Fruit fly (Drosophila melanogaster) ovary, adult (tissue): Measurements from ENCODE around the gene tnc.

Source experiments
- CG17801 ChIP-seq: fragments of 200-800 bp; optimal IDR thresholded peaks from 2 replicates; lab custom pipeline; 2019; ENCODE audit warnings: missing biosample characterization, mild to moderate bottlenecking, missing genetic modification characterization, moderate library complexity; ENCODE audit not compliant: partially characterized antibody

The tnc gene

DNA sequence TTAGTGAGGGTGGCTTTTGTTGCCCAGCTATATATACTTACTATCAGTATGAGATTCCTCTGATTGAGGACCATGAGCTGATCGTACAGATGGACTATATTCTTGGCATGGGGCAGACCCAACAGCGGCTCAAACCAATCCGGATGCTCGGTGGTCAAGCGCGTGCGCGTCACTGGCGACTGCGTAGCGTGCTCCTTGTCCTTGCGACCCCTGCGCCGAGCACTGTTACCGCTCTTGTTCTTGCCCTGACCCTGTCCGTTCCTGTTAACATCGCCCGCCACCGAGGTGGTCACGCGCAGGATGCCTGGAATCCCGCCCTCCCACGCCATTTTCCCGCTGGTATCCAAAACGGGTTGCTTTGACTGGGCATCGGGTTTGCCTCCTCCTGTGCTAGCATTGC is 48.5 kb downstream of the tnc start:
- TF ChIP-seq CG17801 (GFP tag; lab: Kevin White, UChicago): no peak

DNA sequence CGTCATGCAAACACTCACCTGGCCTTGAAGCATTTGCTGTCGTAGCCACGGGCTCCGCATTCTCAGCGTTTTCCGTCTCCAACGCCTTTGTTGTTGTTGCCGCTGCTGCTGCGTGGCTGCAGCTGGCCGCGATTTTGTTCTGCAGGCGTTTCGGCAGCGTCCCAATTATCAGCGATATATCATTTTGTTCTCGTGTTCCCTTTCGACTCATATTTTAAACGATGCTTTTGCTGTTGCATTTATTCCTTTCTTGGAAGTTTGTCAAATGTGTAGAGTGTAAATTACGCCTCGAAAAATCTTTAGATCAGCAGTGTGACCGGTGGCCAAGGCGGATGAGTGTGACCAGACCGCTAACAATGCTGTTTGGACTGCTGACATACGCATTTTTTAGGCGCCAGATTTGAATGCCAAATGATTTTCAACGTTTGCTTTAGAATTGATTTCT is 49.0 kb downstream of the tnc start, which contains the start of gene Smg6:
TSS of gene Smg6 (minus strand) at position 324 of the 445 bp plus-strand sequence.
- peak; percentile 35 for TF ChIP-seq CG17801 (GFP tag; lab: Kevin White, UChicago)

DNA sequence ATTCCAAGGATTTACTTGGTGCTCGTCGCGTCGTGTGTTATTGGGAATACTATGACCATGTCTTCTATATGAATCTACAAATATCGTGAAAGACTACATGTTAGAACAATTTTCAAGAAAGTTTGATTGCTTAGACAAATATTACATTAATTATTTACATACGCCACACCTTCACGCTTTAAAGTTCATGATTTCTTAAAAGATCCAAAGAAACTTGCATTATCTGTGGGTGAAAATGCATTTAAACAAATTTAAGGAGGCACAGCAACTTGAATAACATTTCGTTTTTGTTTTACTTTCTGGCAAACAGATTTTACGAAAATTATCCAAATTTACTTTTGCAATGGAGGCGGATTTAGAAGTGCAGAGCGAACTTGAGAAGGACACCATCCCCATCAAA is 52.5 kb downstream of the tnc start, which contains the start of gene CG31115:
TSS of gene CG31115 (plus strand) at position 301 of the 400 bp plus-strand sequence.
- TF ChIP-seq CG17801 (GFP tag; lab: Kevin White, UChicago): no peak

DNA sequence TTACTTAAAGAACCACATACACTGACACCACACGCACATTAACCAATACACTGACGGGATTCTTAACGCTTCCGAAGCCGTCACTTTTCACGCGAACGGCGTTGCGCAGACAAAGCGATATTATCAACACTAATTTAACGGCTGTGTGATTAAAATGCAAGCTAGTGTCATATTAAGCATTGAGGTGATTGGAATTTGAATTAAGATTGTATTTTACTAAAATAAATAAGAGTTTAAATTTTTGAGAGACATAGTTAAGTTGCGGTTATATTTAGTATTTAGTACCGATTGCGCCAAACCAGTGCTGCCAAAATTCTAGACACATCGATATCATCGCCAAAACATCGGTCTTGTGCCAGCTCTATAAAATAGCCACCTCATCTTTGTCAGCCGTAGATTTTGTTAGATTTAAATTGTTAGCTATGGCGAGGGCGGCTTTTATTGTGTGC is 54.9 kb downstream of the tnc start, which contains the start of the genes Ythdf and bai:
TSS of gene Ythdf (minus strand) at position 222 of the 449 bp plus-strand sequence.
TSS of gene bai (plus strand) at position 347 of the 449 bp plus-strand sequence.
- peak; percentile 15 for TF ChIP-seq CG17801 (GFP tag; lab: Kevin White, UChicago)

DNA sequence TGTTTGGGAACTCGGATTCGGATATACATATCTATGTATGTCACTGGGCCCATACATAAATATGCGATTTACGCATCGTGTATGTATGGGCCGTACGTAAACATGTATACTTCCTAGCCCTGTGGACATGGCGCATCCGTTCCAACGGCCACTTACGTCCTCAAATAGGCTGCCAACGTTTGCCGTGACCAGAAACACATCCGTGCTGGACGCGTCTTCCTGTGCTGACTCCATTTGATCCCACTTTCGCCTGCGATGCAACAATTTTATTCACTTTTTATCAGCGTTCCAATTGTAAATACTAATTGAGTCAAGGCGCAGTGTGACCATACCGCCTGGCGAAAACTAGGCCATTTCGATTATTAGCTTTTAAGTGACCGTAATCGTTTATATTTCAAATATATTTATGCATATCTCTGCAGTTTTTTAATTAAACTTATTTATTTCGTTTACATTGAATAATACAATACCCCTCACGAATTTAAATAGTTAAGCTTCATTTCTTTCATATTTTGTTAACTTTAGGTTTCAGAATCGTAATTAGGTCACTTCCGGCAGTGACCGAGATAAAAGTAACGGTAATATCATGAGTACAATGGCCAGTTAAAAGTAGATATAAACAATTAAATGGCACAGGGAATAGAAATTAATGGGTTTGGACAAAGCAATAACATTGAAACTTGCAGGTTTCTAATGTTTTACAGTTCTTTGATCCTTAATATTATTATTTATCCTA is 60.8 kb downstream of the tnc start, which contains the start of gene 5PtaseI:
TSS of gene 5PtaseI (minus strand) at position 336 of the 736 bp plus-strand sequence.
- no peak for TF ChIP-seq CG17801 (GFP tag; lab: Kevin White, UChicago)

DNA sequence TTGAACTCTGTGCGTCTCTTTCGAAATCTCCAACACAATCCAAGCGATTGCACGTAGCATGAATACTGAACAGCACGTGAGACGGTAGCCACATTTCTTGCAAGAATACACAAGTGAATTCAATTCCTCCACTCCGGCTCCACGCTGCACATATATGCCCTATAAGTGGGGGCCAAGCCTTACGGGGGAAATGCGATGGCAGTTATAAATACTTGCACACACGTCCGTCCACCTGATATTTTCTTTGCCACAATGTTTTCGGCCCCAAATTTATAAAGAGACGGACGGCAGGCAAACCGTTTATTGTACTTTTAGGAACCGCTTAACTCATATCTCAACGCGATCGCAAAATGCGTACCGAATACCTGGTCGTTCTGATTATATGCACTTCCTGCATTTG is 61.8 kb downstream of the tnc start, which contains the start of gene CG11786:
TSS of gene CG11786 (plus strand) at position 301 of the 400 bp plus-strand sequence.
- TF ChIP-seq CG17801 (GFP tag; lab: Kevin White, UChicago): no peak

DNA sequence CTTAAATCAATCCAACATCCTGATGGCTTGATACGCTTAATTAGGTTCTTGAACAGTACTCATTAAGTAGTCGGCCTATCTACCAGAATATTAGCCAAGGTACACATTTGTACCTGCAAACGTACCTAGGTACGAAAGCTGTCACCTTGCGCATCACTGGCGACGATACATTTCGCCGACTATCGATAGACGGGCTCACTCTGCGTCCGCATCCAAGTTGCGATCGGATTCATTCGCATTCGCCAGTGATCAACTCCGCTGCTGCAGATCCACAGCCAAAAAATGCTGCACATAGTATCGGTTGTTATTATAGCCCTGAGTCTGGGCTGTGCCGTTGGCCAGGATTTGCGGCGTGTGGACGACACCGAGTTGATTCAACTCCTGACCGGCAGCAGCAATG is 63.3 kb downstream of the tnc start, which contains the start of gene CG11790:
TSS of gene CG11790 (plus strand) at position 203 of the 400 bp plus-strand sequence.
- peak; percentile 38 for TF ChIP-seq CG17801 (GFP tag; lab: Kevin White, UChicago)

DNA sequence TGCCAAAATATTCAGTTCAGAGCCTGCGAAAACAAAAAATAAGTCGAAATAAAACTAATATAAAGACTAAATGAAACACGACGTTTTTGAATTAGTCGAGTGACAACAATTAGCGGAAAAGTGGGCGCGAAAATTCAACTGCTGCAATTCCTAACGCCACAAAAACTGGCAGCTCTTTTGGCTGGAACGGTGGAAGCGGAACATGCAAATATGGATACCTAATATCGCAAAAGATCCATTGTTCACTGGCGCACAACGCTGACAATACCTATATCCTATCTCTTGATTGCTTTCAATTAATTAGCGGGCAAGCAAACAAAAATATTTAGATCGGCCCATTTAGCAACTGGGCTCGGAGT is 65.2 kb downstream of the tnc start, which contains the start of gene CG11791:
TSS of gene CG11791 (plus strand) at position 234 of the 359 bp plus-strand sequence.
- no peak for TF ChIP-seq CG17801 (GFP tag; lab: Kevin White, UChicago)

DNA sequence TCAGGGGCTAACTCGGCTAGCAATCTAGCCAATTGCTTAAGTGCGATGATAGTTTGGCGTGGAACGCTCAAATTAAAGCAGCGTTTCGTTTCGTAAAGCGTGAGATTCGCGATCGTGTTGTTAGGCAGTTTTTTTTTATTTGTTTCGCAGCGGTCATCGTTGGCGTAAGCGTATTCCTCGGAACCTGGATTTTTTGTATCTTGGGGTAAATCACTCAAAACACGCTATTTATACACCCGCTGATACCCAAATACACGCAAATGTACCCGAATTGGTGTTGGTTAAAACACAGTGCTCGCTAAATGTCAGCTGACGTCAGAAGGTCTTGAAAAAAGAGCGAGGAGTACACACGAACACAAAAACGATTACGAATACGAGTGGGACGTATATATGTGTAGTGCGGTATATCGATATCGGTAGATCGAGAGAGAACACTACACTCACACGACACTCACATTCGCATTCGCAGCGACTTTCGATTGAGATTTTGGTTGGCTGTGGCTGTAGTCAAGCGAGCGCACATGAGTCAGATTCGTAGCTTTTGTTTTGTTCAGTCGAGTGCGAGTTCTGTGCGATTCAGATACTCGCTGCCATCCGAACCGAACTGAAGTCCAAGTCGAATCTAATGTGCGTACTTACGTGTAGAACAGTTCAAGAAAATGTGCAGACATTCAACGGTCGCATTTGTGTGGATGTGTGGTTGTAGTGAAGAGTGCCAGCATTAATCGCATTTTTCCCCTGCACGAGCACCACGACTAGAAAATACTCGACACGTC is 65.7 kb downstream of the tnc start:
- peak; percentile 88 for TF ChIP-seq CG17801 (GFP tag; lab: Kevin White, UChicago)

DNA sequence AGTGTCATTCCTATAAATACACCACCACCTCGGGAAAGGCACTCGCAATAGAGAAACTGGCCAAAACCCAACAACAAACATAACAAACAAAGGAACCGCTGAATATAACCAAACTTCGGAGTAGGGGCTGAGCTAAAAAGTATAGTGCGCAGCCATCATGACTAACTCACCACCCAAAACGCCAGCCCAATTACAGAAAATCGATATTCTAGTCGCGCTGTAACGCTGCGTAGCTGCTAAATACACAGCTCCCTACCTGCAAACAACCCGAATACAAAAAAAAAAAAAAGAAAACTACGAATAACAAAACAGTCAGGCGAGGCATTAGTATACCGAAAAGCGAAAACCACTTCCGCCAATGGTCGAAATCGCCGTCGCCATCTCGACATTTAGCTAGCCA is 66.5 kb downstream of the tnc start:
- TF ChIP-seq CG17801 (GFP tag; lab: Kevin White, UChicago): no peak

DNA sequence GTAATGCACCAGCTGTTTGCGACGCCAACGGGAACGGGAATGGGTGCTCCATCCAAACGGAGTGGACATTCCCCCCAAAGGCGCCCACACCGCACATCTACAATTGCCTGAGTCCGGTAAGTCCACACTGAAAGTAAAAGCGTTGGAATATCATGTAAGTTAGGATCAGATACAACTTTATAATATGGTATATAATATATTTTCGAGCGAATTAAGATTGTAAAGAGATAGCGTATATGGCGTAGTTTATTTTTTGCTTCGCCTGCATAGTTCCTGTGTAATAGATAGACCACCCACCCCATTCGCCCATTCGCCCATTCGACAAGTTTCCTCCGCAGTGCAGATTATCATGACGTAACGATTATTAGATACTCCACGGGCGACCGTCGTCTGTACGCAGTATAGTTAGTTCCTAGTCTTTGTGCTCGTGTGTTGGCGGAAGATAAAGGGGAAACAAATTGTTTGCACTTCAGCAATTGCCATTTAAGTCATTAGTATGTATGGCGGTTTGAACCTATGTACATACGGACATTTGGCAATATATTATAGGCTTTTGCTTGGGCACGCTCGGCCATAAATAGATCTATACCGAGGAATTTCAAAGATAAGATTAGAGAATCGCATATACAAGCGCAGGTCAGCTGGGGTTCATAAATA is 67.4 kb downstream of the tnc start:
- TF ChIP-seq CG17801 (GFP tag; lab: Kevin White, UChicago): no peak

DNA sequence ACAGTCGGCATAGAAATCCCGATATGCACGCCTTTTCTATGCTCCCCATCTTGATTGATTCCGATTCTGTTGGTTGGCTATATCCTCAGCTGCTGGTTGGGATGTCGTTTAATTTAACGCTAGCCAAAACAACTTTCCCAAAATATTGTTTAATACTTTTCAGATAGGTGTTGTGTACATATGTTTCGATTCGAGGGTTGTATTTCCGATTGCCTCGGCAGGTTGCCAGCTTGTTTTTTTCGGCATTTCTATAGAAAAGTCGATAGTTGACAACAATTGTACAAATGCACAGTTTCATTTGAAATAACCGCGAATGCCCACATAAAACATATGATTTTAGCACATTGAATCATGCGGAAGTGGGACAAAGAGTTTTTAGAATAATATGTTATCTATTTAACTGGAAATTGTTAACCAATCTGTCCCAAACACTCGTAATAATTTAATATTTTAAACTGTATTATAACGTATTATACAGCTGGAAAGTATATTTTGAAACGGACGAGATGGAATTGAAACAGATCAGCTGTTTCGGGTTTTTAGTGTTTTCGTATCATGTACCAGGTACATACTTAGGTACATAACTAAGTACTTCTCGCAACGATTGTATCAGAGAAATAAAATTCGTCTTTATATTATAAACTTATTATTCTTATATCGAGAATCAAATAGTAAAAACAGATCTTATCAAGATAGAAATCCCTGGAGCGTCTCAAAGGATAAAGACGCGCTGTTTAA is 70.4 kb downstream of the tnc start, which contains the start of gene CG31109:
TSS of gene CG31109 (minus strand) at position 203 of the 738 bp plus-strand sequence.
- TF ChIP-seq CG17801 (GFP tag; lab: Kevin White, UChicago): peak; percentile 32

DNA sequence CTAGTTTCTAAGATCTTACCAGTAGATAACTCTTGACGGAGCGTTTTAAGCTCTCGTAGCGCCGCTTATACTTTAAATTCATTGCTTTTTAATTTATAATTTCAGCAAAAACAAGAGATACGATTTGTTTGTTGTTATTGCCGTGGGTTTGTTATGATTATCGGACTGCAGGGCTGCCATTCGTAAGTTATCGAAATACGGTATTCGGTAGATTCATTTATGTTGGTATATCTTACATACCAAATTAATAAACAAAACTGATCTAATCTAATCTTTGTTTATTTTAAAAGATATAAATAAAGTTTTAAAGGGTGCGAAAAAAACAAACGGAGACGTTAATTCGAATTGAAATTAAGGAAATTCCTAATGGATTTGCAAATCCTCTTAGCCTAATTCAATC is 71.8 kb downstream of the tnc start, which contains the start of the genes CG31111 and stac:
TSS of gene CG31111 (minus strand) at position 162 of the 400 bp plus-strand sequence.
TSS of gene stac (plus strand) at position 271 of the 400 bp plus-strand sequence.
- TF ChIP-seq CG17801 (GFP tag; lab: Kevin White, UChicago): no peak
